Fruit fly (Drosophila melanogaster) whole organism: ENCODE data around the gene fig.

Experiments used
- CG8478 ChIP-seq: fragments of >200 bp; optimal IDR thresholded peaks from 2 replicates; lab custom pipeline; 2018; ENCODE audit warnings: inconsistent platforms
- Dll ChIP-seq: fragments of >200 bp; optimal IDR thresholded peaks from 2 replicates; lab custom pipeline; 2017
- EcR ChIP-seq, 2 experiments: fragments of >200 bp; optimal IDR thresholded peaks; 2 replicates each; lab custom pipeline; 2017; ENCODE audit warnings: missing biosample characterization in 2 of 2, missing genetic modification characterization in 2 of 2, missing genetic modification reagents in 2 of 2
- pan ChIP-seq: fragments of >200 bp; optimal IDR thresholded peaks from 2 replicates; lab custom pipeline; 2017
- psq ChIP-seq: fragments of >200 bp; optimal IDR thresholded peaks from 2 replicates; lab custom pipeline; 2017
- usp ChIP-seq: fragments of >200 bp; optimal IDR thresholded peaks from 2 replicates; lab custom pipeline; 2017; ENCODE audit warnings: missing biosample characterization, missing genetic modification characterization, mixed read lengths

Gene fig

DNA sequence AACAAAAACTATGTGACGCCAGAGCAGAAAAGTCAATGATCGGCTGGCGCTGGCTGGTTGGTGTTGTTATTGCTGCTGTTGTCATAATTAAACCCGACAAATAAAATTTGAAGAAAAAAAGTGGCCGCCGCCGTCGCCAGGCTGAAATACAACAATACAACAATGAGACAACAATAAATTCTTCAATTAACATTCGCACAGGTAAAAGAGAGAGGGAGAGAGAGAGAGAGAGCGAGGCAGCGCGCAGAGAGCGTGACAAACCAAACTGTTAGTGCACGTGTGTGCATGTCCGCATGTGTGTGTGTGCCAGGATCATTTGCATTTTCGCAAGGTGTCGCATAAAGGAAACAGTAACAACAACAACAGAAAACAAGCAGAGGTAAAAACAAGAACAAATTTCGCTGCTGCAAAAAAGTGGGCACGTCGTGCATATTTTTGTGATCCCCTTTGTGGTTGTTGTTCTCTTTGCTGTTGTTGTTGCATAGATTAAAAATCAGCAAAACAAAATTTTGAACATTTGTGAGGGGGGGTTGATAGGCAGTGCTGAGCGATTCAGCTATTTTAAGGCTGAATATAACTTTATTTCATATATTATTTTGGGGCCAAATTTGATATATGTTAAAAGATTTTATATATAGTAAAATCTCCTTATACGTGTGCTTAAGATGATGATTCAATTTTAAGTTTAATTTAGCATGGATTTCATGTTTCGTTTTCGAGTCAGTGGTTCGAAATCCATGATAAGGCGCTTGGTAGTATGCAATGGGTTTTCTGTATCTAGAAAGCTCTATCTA is 15.8 kb downstream of the fig start:
- TF ChIP-seq pan (lab: Kevin White, UChicago) (no peak), usp (GFP tag; lab: Kevin White, UChicago) (no peak), psq (lab: Kevin White, UChicago) (no peak), EcR (GFP tag; optimal IDR thresholded peaks at IDR 0.05; lab: Kevin White, UChicago) (no peak), Dll (lab: Kevin White, UChicago) (peak; percentile 84), CG8478 (lab: Kevin White, UChicago) (no peak)

DNA sequence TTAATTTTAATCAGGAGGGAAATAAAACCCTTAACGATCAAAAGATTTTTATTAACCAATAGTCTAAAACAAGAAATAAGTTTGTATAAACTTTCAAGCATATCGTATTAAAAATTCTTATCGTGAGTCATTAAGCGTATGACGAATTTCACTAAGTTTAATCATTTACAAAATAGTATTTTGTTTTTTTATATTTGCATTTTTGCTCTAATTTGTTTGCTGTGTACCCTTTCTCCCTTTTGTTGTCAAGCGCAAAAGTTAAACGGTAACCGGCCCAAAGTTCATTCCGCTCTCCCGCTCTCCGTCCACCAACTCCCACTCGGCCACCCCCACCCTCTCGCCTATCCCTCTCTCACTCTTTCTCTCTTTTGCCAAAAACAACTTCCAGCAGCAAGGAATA is 16.4 kb downstream of the fig start:
- TF ChIP-seq psq (lab: Kevin White, UChicago): no peak
- peak in 1 of 2 experiments; percentile 32 for TF ChIP-seq EcR (GFP tag; optimal IDR thresholded peaks at IDR 0.05; lab: Kevin White, UChicago)
- no peak for TF ChIP-seq pan (lab: Kevin White, UChicago)

DNA sequence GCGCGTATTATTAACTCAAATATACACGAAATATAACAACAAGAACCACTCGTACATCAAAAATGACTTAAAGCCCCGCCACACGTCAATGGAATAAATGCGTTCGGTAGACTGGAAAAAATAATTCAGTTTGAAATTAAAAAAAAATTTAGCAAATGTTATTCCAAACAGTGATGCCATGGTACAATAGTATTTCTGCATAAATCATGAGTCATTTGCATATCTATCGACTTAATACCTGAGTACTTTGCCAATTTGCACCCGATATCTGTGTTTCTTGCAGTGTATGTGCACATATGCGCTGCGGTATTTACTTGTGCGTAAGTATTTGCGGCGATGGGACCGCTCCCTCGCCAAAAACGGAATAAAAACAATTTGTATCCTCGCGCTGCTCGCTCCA is 17.1 kb downstream of the fig start:
- TF ChIP-seq CG8478 (lab: Kevin White, UChicago): no peak
- TF ChIP-seq EcR (GFP tag; optimal IDR thresholded peaks at IDR 0.05; lab: Kevin White, UChicago): peak in 1 of 2 experiments; percentile 45
- TF ChIP-seq psq (lab: Kevin White, UChicago): no peak

DNA sequence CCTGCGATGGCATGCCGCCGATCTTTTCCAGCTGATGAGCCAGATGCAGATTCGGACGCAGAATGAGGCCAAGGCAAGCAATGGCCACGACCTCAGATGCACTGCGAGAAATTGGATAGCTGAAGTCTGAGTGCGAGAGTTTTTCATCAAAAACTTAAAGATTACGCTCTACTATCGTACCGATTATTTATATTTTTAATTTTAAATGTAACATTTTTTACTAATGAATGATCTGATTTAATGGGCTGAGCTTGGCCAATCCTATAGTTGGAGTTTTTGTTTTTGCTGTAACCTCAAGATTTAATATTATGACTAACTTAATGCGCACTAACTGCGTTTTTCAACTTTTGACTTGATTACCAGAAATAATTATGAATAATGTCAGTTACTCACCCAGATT is 18.0 kb downstream of the fig start:
- TF ChIP-seq EcR (GFP tag; optimal IDR thresholded peaks at IDR 0.05; lab: Kevin White, UChicago) (no peak), pan (lab: Kevin White, UChicago) (no peak), usp (GFP tag; lab: Kevin White, UChicago) (no peak), CG8478 (lab: Kevin White, UChicago) (no peak), psq (lab: Kevin White, UChicago) (no peak)

DNA sequence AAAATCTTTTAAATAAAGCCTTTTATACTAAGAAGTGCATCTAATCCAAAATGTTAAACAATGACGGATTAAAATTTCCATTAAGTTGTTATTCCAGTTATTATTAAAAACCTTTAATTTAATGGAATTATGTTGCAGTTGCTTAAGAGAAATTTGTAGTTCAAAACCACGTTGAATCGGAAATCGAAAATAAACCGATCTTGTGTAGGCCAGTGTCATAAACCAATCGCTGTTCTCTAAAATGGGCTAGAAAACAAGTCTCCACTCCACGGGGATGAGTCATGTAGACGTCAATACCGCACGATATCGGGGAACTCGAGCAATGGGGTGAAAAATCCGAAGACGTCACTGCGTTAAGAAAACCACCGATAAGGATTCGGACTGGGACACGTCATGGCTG is 18.7 kb downstream of the fig start:
- TF ChIP-seq EcR (GFP tag; optimal IDR thresholded peaks at IDR 0.05; lab: Kevin White, UChicago): no peak
- no peak for TF ChIP-seq usp (GFP tag; lab: Kevin White, UChicago)
- TF ChIP-seq Dll (lab: Kevin White, UChicago): no peak
- TF ChIP-seq psq (lab: Kevin White, UChicago): no peak
- no peak for TF ChIP-seq CG8478 (lab: Kevin White, UChicago)
- no peak for TF ChIP-seq pan (lab: Kevin White, UChicago)

DNA sequence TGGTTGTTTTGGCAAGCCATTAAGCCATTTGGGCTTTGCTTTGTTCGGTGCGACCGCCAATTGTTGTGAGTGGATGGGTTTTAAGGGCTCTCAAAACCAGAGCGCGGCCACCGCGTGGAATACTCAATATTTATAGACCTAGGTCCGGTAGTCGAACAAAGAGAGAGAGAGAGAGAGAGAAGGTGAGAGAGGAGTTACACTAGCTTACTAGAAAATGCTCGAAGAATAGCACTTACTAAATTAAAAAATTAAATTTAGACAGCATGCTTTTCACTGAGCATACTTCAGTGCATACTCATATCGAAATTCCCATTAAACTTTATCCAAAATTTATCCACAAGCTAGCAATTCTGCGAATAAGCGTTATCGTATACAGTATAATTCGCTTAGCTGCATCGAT is 20.2 kb downstream of the fig start:
- no peak for TF ChIP-seq usp (GFP tag; lab: Kevin White, UChicago)
- TF ChIP-seq pan (lab: Kevin White, UChicago): no peak
- TF ChIP-seq CG8478 (lab: Kevin White, UChicago): no peak
- no peak for TF ChIP-seq EcR (GFP tag; optimal IDR thresholded peaks at IDR 0.05; lab: Kevin White, UChicago)
- no peak for TF ChIP-seq Dll (lab: Kevin White, UChicago)
- no peak for TF ChIP-seq psq (lab: Kevin White, UChicago)

DNA sequence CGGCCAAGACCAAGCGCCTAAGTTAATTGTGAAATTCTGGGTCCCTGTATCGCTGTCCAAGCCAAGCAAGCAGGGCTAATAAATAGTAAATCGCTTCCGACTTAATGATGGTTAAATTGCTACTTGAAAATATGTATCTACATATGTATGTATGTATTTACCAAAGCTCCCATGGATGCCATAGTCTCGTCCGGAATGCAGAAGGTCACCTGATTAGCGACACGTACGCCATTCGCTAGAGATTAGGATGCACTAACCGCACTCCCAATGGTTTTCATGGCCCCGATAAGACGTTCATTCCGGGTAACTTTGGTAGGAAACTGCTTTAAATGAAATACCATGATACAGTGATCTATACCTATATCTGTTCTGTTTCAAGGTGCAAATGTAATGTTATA is 21.5 kb downstream of the fig start:
- TF ChIP-seq psq (lab: Kevin White, UChicago): no peak
- TF ChIP-seq Dll (lab: Kevin White, UChicago): no peak
- no peak for TF ChIP-seq usp (GFP tag; lab: Kevin White, UChicago)
- no peak for TF ChIP-seq pan (lab: Kevin White, UChicago)
- TF ChIP-seq CG8478 (lab: Kevin White, UChicago): no peak
- TF ChIP-seq EcR (GFP tag; optimal IDR thresholded peaks at IDR 0.05; lab: Kevin White, UChicago): no peak

DNA sequence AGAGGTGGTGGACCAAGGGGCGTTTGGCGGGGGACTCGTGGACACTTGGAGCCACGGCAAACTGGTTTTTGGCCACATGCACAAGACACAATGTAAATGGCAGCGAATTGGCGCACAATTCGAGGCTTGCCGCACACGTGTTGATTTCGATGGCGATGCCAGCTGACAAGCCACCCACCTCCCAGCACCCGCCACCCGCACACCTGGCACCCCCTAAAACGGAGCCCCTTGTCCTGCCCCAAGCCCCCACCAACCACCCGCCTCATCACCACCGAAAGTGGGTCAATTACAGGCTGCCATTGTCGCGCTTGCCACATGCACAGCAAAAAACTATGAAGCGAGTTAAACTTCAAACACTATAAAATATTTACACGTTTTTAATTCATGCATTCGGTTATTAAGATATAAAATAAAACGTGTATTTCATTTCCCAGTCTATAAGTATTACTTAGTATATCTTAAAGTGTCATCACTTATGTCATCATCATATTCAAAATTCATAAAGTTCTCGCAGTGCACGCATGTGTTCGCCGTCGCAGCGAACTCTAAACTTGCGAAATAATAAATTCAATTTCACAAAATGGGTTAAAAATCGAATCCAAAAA is 22.0 kb downstream of the fig start:
- TF ChIP-seq psq (lab: Kevin White, UChicago) (no peak), CG8478 (lab: Kevin White, UChicago) (no peak), Dll (lab: Kevin White, UChicago) (no peak), EcR (GFP tag; optimal IDR thresholded peaks at IDR 0.05; lab: Kevin White, UChicago) (no peak)

DNA sequence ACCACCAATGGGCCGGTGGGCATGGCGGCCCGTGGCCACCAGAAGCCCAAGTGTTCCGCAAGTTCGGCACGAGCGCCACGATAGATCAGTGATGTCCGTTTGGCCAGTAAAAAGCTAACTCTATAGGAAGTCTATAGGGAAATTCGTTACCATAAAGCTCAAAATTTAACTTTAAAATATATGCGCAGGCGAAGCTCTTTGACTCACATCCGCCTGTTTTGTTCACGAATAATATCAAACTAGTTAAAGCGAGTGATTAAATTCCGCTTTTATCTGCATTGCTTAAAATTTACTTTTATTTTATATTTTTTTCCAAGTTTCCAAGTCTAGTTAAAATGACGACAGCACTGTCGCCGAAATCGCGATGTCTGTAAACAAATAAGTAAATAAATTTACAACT is 22.6 kb downstream of the fig start:
- TF ChIP-seq pan (lab: Kevin White, UChicago) (no peak), usp (GFP tag; lab: Kevin White, UChicago) (no peak)

DNA sequence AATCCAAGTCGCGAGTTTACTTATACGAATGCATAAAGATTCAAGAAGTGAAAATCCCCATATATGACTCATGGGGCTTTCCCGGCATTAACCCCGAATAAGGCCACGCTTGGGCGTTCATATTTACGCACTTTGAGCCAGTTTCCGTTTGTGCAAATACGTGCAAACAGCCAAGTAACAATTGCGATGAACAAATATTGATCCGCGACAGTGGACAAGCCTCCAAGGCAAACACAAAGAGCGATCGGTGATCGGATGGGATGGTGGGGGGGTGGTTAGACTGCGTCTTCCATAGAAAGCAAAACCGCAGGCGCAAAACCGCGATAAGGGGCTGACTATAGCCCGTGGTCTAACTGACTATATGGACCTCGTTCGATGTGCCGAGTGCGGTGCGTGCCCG is 23.0 kb downstream of the fig start:
- TF ChIP-seq CG8478 (lab: Kevin White, UChicago) (no peak), usp (GFP tag; lab: Kevin White, UChicago) (no peak), psq (lab: Kevin White, UChicago) (no peak), EcR (GFP tag; optimal IDR thresholded peaks at IDR 0.05; lab: Kevin White, UChicago) (no peak), Dll (lab: Kevin White, UChicago) (no peak), pan (lab: Kevin White, UChicago) (no peak)

DNA sequence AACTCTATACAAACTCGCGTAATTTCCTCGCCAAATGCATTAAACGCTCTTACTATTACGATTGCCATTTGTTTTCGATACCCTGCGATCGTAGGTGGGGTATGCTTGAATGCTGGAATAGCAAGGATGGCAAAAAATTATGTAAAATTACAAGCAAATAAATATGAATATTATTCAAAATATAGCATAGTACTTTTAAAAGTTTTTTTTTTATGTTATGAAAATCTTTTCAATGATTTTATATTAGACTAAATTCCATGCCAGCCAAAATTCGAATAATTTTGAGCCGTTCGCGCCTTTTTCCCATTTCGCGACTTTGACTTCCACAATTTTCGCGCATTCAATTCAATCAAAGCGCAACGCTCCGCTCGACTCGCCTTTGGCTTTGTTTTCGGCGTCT is 24.1 kb downstream of the fig start:
- TF ChIP-seq psq (lab: Kevin White, UChicago) (no peak), pan (lab: Kevin White, UChicago) (no peak)

DNA sequence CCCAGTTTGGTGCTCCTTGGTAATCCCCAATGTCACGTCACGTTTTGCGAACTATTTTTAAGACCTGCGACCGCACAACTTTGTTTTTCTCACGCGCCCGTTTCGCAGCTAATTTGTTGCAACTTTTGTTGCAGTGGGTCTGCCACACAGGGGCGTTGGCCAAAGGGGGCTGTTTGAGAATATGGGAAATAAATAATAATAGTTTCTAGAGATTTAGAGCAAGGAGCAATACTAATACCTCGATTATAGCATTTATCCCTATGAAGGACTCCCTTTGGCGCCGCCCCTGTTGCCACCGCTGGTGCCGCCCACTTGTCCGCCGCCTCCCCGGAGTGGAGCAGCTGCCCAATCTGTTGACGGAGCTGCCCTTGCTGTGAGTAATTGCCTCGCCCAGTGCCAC is 25.0 kb downstream of the fig start:
- no peak for TF ChIP-seq pan (lab: Kevin White, UChicago)
- no peak for TF ChIP-seq CG8478 (lab: Kevin White, UChicago)
